Worm (Caenorhabditis elegans) whole organism, L4 larva: Measurements from ENCODE around the gene sng-1.

Source experiments
- D1046.2 ChIP-seq: fragments of 200-800 bp; sonication (Bioruptor generic); IDR thresholded peaks from 2 replicates; pipeline ENCODE4 v1.3.6; 2022; ENCODE audit warnings: missing genetic modification characterization, missing compliant biosample characterization
- R02D3.7 ChIP-seq: fragments of 150-350 bp; sonication (generic microtip); optimal IDR thresholded peaks from 3 replicates; lab custom pipeline; 2014; ENCODE audit warnings: missing biosample characterization, missing genetic modification characterization
- T20F7.1 ChIP-seq: fragments of 200-800 bp; sonication (Bioruptor generic); optimal IDR thresholded peaks from 2 replicates; lab custom pipeline; 2018; ENCODE audit warnings: mild to moderate bottlenecking, missing genetic modification characterization, missing compliant biosample characterization
- T26A8.4 ChIP-seq: fragments of 200-800 bp; sonication (Bioruptor generic); IDR thresholded peaks from 2 replicates; pipeline ENCODE4 v1.3.6; 2022; ENCODE audit warnings: missing genetic modification characterization, missing compliant biosample characterization
- ceh-32 ChIP-seq: sonication (generic microtip); optimal IDR thresholded peaks from 2 replicates; lab custom pipeline; 2016; ENCODE audit warnings: mild to moderate bottlenecking, missing genetic modification characterization, missing compliant biosample characterization; ENCODE audit not compliant: poor library complexity
- ceh-44 ChIP-seq: fragments of 200-800 bp; sonication (Bioruptor generic); IDR thresholded peaks from 2 replicates; pipeline ENCODE4 v1.3.6; 2022; ENCODE audit warnings: missing genetic modification reagents, missing genetic modification characterization, missing compliant biosample characterization
- ceh-62 ChIP-seq: sonication (generic microtip); optimal IDR thresholded peaks from 2 replicates; lab custom pipeline; 2017; ENCODE audit warnings: missing biosample characterization, missing genetic modification characterization
- daf-12 ChIP-seq: fragments of 150-350 bp; optimal IDR thresholded peaks from 2 replicates; lab custom pipeline; 2014; ENCODE audit warnings: missing biosample characterization, missing genetic modification reagents, missing genetic modification characterization
- daf-16 ChIP-seq, 3 experiments: sonication (generic microtip); optimal IDR thresholded peaks; 2 replicates each; lab custom pipeline; 2016 to 2017; ENCODE audit warnings: missing genetic modification characterization in 3 of 3, missing genetic modification reagents in 3 of 3, mild to moderate bottlenecking in 2 of 3, missing compliant biosample characterization in 2 of 3, missing biosample characterization in 1 of 3, moderate library complexity in 1 of 3
- daf-19 ChIP-seq: fragments of 200-800 bp; sonication (Bioruptor generic); conservative IDR thresholded peaks from 2 replicates; pipeline ENCODE4 v1.3.6; 2022; ENCODE audit warnings: missing genetic modification characterization, missing compliant biosample characterization
- daf-8 ChIP-seq: fragments of 200-800 bp; sonication (Bioruptor generic); IDR thresholded peaks from 2 replicates; pipeline ENCODE4 v1.3.6; 2022; ENCODE audit warnings: missing genetic modification characterization, missing compliant biosample characterization
- dmd-6 ChIP-seq: fragments of 200-800 bp; sonication (Bioruptor generic); IDR thresholded peaks from 2 replicates; pipeline ENCODE4 v1.3.6; 2022; ENCODE audit warnings: missing genetic modification reagents, missing genetic modification characterization, missing compliant biosample characterization
- dmd-9 ChIP-seq: fragments of 200-800 bp; sonication (Bioruptor generic); IDR thresholded peaks from 2 replicates; pipeline ENCODE4 v1.3.6; 2022; ENCODE audit warnings: missing genetic modification reagents, missing genetic modification characterization, missing compliant biosample characterization
- dpl-1 ChIP-seq: fragments of 150-350 bp; optimal IDR thresholded peaks from 2 replicates; lab custom pipeline; 2014; ENCODE audit warnings: missing biosample characterization, missing genetic modification reagents, missing genetic modification characterization
- dve-1 ChIP-seq: sonication (generic microtip); optimal IDR thresholded peaks from 2 replicates; lab custom pipeline; 2017; ENCODE audit warnings: antibody characterized with exemption, mild to moderate bottlenecking, missing genetic modification characterization, missing compliant biosample characterization; ENCODE audit not compliant: insufficient read depth
- egl-27 ChIP-seq: sonication (generic microtip); optimal IDR thresholded peaks from 3 replicates; lab custom pipeline; 2017; ENCODE audit warnings: missing biosample characterization, missing genetic modification reagents, missing genetic modification characterization
- egl-43 ChIP-seq: fragments of 200-800 bp; sonication (Bioruptor generic); IDR thresholded peaks from 2 replicates; pipeline ENCODE4 v1.3.6; 2022; ENCODE audit warnings: missing genetic modification reagents, missing genetic modification characterization, missing compliant biosample characterization
- gei-8 ChIP-seq: fragments of 200-800 bp; sonication (Bioruptor generic); optimal IDR thresholded peaks from 2 replicates; lab custom pipeline; 2018; ENCODE audit warnings: mild to moderate bottlenecking, missing genetic modification characterization, missing compliant biosample characterization
- hlh-11 ChIP-seq: fragments of 200-800 bp; sonication (Bioruptor generic); optimal IDR thresholded peaks from 2 replicates; lab custom pipeline; 2018; ENCODE audit warnings: mild to moderate bottlenecking, missing genetic modification characterization, missing compliant biosample characterization
- hlh-30 ChIP-seq: sonication (generic microtip); optimal IDR thresholded peaks from 2 replicates; lab custom pipeline; 2017; ENCODE audit warnings: antibody characterized with exemption, mild to moderate bottlenecking, missing genetic modification characterization, missing compliant biosample characterization; ENCODE audit not compliant: insufficient read depth
- lin-15B ChIP-seq: fragments of 150-350 bp; sonication (generic microtip); optimal IDR thresholded peaks from 3 replicates; lab custom pipeline; 2014; ENCODE audit warnings: missing biosample characterization, missing genetic modification characterization
- lin-29 ChIP-seq: fragments of 200-800 bp; sonication (Bioruptor generic); IDR thresholded peaks from 2 replicates; pipeline ENCODE4 v1.3.6; 2022; ENCODE audit warnings: missing genetic modification reagents, missing genetic modification characterization, missing compliant biosample characterization
- lin-38 ChIP-seq: fragments of 200-800 bp; sonication (Bioruptor generic); IDR thresholded peaks from 2 replicates; pipeline ENCODE4 v1.3.6; 2022; ENCODE audit warnings: missing genetic modification reagents, missing genetic modification characterization, missing compliant biosample characterization
- nhr-10 ChIP-seq: fragments of 150-350 bp; optimal IDR thresholded peaks from 2 replicates; lab custom pipeline; 2014; ENCODE audit warnings: missing biosample characterization, missing genetic modification characterization
- nhr-11 ChIP-seq: fragments of 150-350 bp; optimal IDR thresholded peaks from 2 replicates; lab custom pipeline; 2014; ENCODE audit warnings: missing biosample characterization, missing genetic modification characterization
- nhr-25 ChIP-seq: sonication (generic microtip); optimal IDR thresholded peaks from 2 replicates; lab custom pipeline; 2017; ENCODE audit warnings: missing genetic modification characterization, mild to moderate bottlenecking, missing compliant biosample characterization, antibody characterized with exemption, moderate library complexity, borderline replicate concordance; ENCODE audit not compliant: insufficient read depth
- nhr-28 ChIP-seq: fragments of 150-350 bp; optimal IDR thresholded peaks from 2 replicates; lab custom pipeline; 2014; ENCODE audit warnings: missing biosample characterization, missing genetic modification characterization
- nhr-41 ChIP-seq: fragments of 200-800 bp; sonication (Bioruptor generic); IDR thresholded peaks from 2 replicates; pipeline ENCODE4 v1.3.6; 2022; ENCODE audit warnings: missing genetic modification reagents, missing genetic modification characterization, missing compliant biosample characterization
- nhr-48 ChIP-seq: sonication (generic microtip); optimal IDR thresholded peaks from 2 replicates; lab custom pipeline; 2016; ENCODE audit warnings: mild to moderate bottlenecking, missing genetic modification characterization, missing compliant biosample characterization
- nhr-6 ChIP-seq: fragments of 150-350 bp; optimal IDR thresholded peaks from 2 replicates; lab custom pipeline; 2014; ENCODE audit warnings: missing biosample characterization, missing genetic modification characterization
- nhr-76 ChIP-seq: fragments of 150-350 bp; optimal IDR thresholded peaks from 2 replicates; lab custom pipeline; 2014; ENCODE audit warnings: missing biosample characterization, missing genetic modification characterization
- nhr-77 ChIP-seq: fragments of 150-350 bp; optimal IDR thresholded peaks from 2 replicates; lab custom pipeline; 2014; ENCODE audit warnings: missing biosample characterization, missing genetic modification characterization
- pha-4 ChIP-seq, 2 experiments: fragments of 150-350 bp in 1 of 2; fragments of 200-800 bp in 1 of 2; sonication (Bioruptor generic) in 1 of 2; IDR thresholded peaks in 1 of 2; optimal IDR thresholded peaks in 1 of 2; 2 replicates each; pipeline versions ENCODE4 v1.3.6 to Lab custom; 2014 to 2022; ENCODE audit warnings: missing genetic modification characterization in 2 of 2, missing genetic modification reagents in 2 of 2, missing biosample characterization in 1 of 2, missing compliant biosample characterization in 1 of 2
- pqm-1 ChIP-seq: sonication (generic microtip); optimal IDR thresholded peaks from 2 replicates; lab custom pipeline; 2017; ENCODE audit warnings: missing biosample characterization, missing genetic modification characterization
- saeg-2 ChIP-seq: fragments of 200-800 bp; sonication (Bioruptor generic); IDR thresholded peaks from 2 replicates; pipeline ENCODE4 v1.3.6; 2022; ENCODE audit warnings: missing genetic modification reagents, missing genetic modification characterization, missing compliant biosample characterization
- snpc-4 ChIP-seq: fragments of 150-350 bp; optimal IDR thresholded peaks from 2 replicates; lab custom pipeline; 2014; ENCODE audit warnings: missing biosample characterization, missing genetic modification characterization
- spr-3 ChIP-seq: fragments of 200-800 bp; sonication (Bioruptor generic); optimal IDR thresholded peaks from 2 replicates; lab custom pipeline; 2018; ENCODE audit warnings: mild to moderate bottlenecking, missing genetic modification characterization, missing compliant biosample characterization
- tra-1 ChIP-seq: fragments of 200-800 bp; sonication (Bioruptor generic); IDR thresholded peaks from 2 replicates; pipeline ENCODE4 v1.3.6; 2022; ENCODE audit warnings: missing genetic modification reagents, missing genetic modification characterization, missing compliant biosample characterization
- unc-130 ChIP-seq: sonication (generic microtip); optimal IDR thresholded peaks from 2 replicates; lab custom pipeline; 2016; ENCODE audit warnings: missing genetic modification reagents, missing genetic modification characterization, missing compliant biosample characterization
- zag-1 ChIP-seq: fragments of 150-350 bp; optimal IDR thresholded peaks from 2 replicates; lab custom pipeline; 2014; ENCODE audit warnings: missing biosample characterization, missing genetic modification characterization
- ztf-11 ChIP-seq: fragments of 150-350 bp; optimal IDR thresholded peaks from 2 replicates; lab custom pipeline; 2014; ENCODE audit warnings: missing biosample characterization, missing genetic modification characterization
- ztf-7 ChIP-seq: fragments of 150-350 bp; optimal IDR thresholded peaks from 2 replicates; lab custom pipeline; 2014; ENCODE audit warnings: missing biosample characterization, missing genetic modification characterization

Gene sng-1

ce11 chrX:7296310-7296709 lies 31.1 kb upstream of the sng-1 start:
- TF ChIP-seq unc-130 (GFP tag; lab: Kevin White, UChicago) (no peak), egl-43 (GFP tag; lab: Robert Waterston, UW) (no peak), ceh-32 (tag; lab: Kevin White, UChicago) (no peak), pqm-1 (tag; lab: Kevin White, UChicago) (no peak), tra-1 (GFP tag; lab: Robert Waterston, UW) (peak; percentile 84), nhr-41 (GFP tag; lab: Robert Waterston, UW) (0 out of 2 replicates have a peak, but pooled peaks have one; percentile 6), R02D3.7 (tag; lab: Kevin White, UChicago) (no peak), T20F7.1 (GFP tag; lab: Kevin White, UChicago) (peak; percentile 17), zag-1 (no peak), saeg-2 (GFP tag; lab: Robert Waterston, UW) (no peak), daf-19 (GFP tag; lab: Robert Waterston, UW) (no peak), dmd-9 (GFP tag; lab: Robert Waterston, UW) (no peak), dmd-6 (GFP tag; lab: Robert Waterston, UW) (peak; percentile 84), hlh-11 (tag; lab: Kevin White, UChicago) (peak; percentile 51), nhr-76 (no peak), spr-3 (no peak), nhr-25 (tag; lab: Kevin White, UChicago) (no peak), egl-27 (tag; lab: Kevin White, UChicago) (no peak), ztf-11 (no peak), nhr-6 (no peak), lin-29 (no peak), snpc-4 (tag; lab: Kevin White, UChicago) (no peak), nhr-11 (tag; lab: Kevin White, UChicago) (no peak), nhr-10 (tag; lab: Kevin White, UChicago) (no peak), nhr-77 (tag; lab: Kevin White, UChicago) (no peak), D1046.2 (GFP tag; lab: Robert Waterston, UW) (no peak), gei-8 (no peak), lin-38 (GFP tag; lab: Robert Waterston, UW) (0 out of 2 replicates have a peak, but pooled peaks have one; percentile 16), daf-8 (GFP tag; lab: Robert Waterston, UW) (no peak), T26A8.4 (GFP tag; lab: Robert Waterston, UW) (no peak; the same call in 1 of the 2 replicates), dpl-1 (GFP tag; lab: Kevin White, UChicago) (no peak), dve-1 (tag; lab: Kevin White, UChicago) (peak; percentile 25), nhr-28 (tag; lab: Kevin White, UChicago) (no peak), pha-4 (GFP tag; IDR thresholded peaks at IDR 0.05; lab: Robert Waterston, UW) (no peak), pha-4 (tag; optimal IDR thresholded peaks at IDR 0.05; lab: Kevin White, UChicago) (no peak), ceh-44 (GFP tag; lab: Robert Waterston, UW) (no peak), ceh-62 (tag; lab: Kevin White, UChicago) (no peak), lin-15B (no peak), daf-16 (GFP tag; optimal IDR thresholded peaks at IDR 0.05; lab: Kevin White, UChicago) (no peak), daf-16 (tag; optimal IDR thresholded peaks at IDR 0.05; lab: Kevin White, UChicago) (no peak), nhr-48 (peak; percentile 17), ztf-7 (tag; lab: Kevin White, UChicago) (no peak), daf-12 (tag; lab: Kevin White, UChicago) (no peak), hlh-30 (no peak)
